Worm (Caenorhabditis elegans) whole organism, L1 larva: ENCODE measurements around the gene rars-1.
A peak's percentile ranks its signal among the peaks of the same experiment; 100 is the strongest.

Experiments
- C04F5.9 ChIP-seq: sonication (generic microtip); optimal IDR thresholded peaks from 2 replicates; lab custom pipeline; 2016; ENCODE audit warnings: missing genetic modification characterization, missing compliant biosample characterization
- C34B4.2 ChIP-seq: sonication (generic microtip); optimal IDR thresholded peaks from 2 replicates; lab custom pipeline; 2017; ENCODE audit warnings: mild to moderate bottlenecking, missing genetic modification characterization, missing compliant biosample characterization
- F16B12.6 ChIP-seq: fragments of 150-350 bp; optimal IDR thresholded peaks from 2 replicates; lab custom pipeline; 2014; ENCODE audit warnings: missing biosample characterization, missing genetic modification characterization
- Y116A8C.19 ChIP-seq: sonication (generic microtip); optimal IDR thresholded peaks from 2 replicates; lab custom pipeline; 2016; ENCODE audit warnings: missing compliant biosample characterization, missing genetic modification characterization, borderline replicate concordance
- blmp-1 ChIP-seq: fragments of 150-350 bp; optimal IDR thresholded peaks from 2 replicates; lab custom pipeline; 2014; ENCODE audit warnings: missing biosample characterization, missing genetic modification characterization
- ceh-90 ChIP-seq: sonication (generic microtip); optimal IDR thresholded peaks from 2 replicates; lab custom pipeline; 2016; ENCODE audit warnings: missing genetic modification characterization, missing compliant biosample characterization
- dpl-1 ChIP-seq, 3 experiments: fragments of 150-350 bp in 2 of 3; sonication (generic microtip) in 1 of 3; optimal IDR thresholded peaks; 2 replicates each; lab custom pipeline; 2014 to 2017; ENCODE audit warnings: missing biosample characterization in 3 of 3, missing genetic modification characterization in 3 of 3, missing genetic modification reagents in 3 of 3
- dsc-1 ChIP-seq: sonication (generic microtip); optimal IDR thresholded peaks from 2 replicates; lab custom pipeline; 2016; ENCODE audit warnings: mild to moderate bottlenecking, missing genetic modification characterization, missing compliant biosample characterization
- efl-1 ChIP-seq, 4 experiments: fragments of 150-350 bp; optimal IDR thresholded peaks in 3 of 4; peaks in 1 of 4; 1 replicate in 1 of 4; 2 replicates in 3 of 4; lab custom pipeline; 2014; ENCODE audit warnings: missing biosample characterization in 2 of 4, missing genetic modification characterization in 2 of 4, missing genetic modification reagents in 2 of 4
- egl-13 ChIP-seq: sonication (generic microtip); optimal IDR thresholded peaks from 2 replicates; lab custom pipeline; 2016; ENCODE audit warnings: missing genotype, missing genetic modification reagents, missing genetic modification characterization, missing compliant biosample characterization
- elt-2 ChIP-seq: sonication (generic microtip); optimal IDR thresholded peaks from 2 replicates; lab custom pipeline; 2016; ENCODE audit warnings: missing genetic modification characterization, mild to moderate bottlenecking, inconsistent platforms, missing compliant biosample characterization, missing genetic modification reagents
- elt-3 ChIP-seq, 6 experiments: fragments of 150-350 bp in 1 of 6; sonication (generic microtip); optimal IDR thresholded peaks; 2 replicates each; lab custom pipeline; 2017 to 2018; ENCODE audit warnings: missing biosample characterization in 6 of 6, missing genetic modification characterization in 6 of 6, inconsistent platforms in 1 of 6
- fkh-4 ChIP-seq: sonication (generic microtip); optimal IDR thresholded peaks from 2 replicates; lab custom pipeline; 2016; ENCODE audit warnings: missing compliant biosample characterization, missing genetic modification characterization, borderline replicate concordance
- fkh-8 ChIP-seq: sonication (generic microtip); optimal IDR thresholded peaks from 2 replicates; lab custom pipeline; 2016; ENCODE audit warnings: mild to moderate bottlenecking, missing genetic modification characterization, missing compliant biosample characterization
- grh-1 ChIP-seq: fragments of 200-800 bp; sonication (Bioruptor generic); IDR thresholded peaks from 2 replicates; pipeline ENCODE4 v1.3.6; 2022; ENCODE audit warnings: missing genetic modification reagents, missing genetic modification characterization, missing compliant biosample characterization
- hlh-4 ChIP-seq: sonication (generic microtip); optimal IDR thresholded peaks from 2 replicates; lab custom pipeline; 2016; ENCODE audit warnings: mild to moderate bottlenecking, missing genetic modification characterization, missing compliant biosample characterization
- irx-1 ChIP-seq: sonication (generic microtip); optimal IDR thresholded peaks from 2 replicates; lab custom pipeline; 2016; ENCODE audit warnings: missing genetic modification characterization, missing compliant biosample characterization
- isw-1 ChIP-seq: fragments of 200-800 bp; sonication (Bioruptor generic); IDR thresholded peaks from 2 replicates; pipeline ENCODE4 v1.3.6; 2022; ENCODE audit warnings: missing genetic modification characterization, missing compliant biosample characterization
- jun-1 ChIP-seq: fragments of 150-350 bp; optimal IDR thresholded peaks from 2 replicates; lab custom pipeline; 2014; ENCODE audit warnings: missing biosample characterization, missing genetic modification reagents, missing genetic modification characterization
- lin-14 ChIP-seq: fragments of 200-800 bp; sonication (Bioruptor generic); optimal IDR thresholded peaks from 2 replicates; lab custom pipeline; 2018; ENCODE audit warnings: mild to moderate bottlenecking, missing genetic modification characterization, moderate library complexity, missing compliant biosample characterization
- lin-15B ChIP-seq: fragments of 150-350 bp; sonication (generic microtip); optimal IDR thresholded peaks from 3 replicates; lab custom pipeline; 2014; ENCODE audit warnings: missing biosample characterization, missing genetic modification characterization
- lin-35 ChIP-seq, 2 experiments: fragments of 150-350 bp; optimal IDR thresholded peaks; 2 replicates each; lab custom pipeline; 2014; ENCODE audit warnings: missing biosample characterization in 2 of 2, missing genetic modification characterization in 2 of 2, missing genetic modification reagents in 2 of 2
- lir-3 ChIP-seq: sonication (generic microtip); optimal IDR thresholded peaks from 2 replicates; lab custom pipeline; 2016; ENCODE audit warnings: mild to moderate bottlenecking, missing genetic modification characterization, moderate library complexity, missing compliant biosample characterization; ENCODE audit not compliant: poor library complexity
- lsy-2 ChIP-seq, 2 experiments: fragments of 150-350 bp; optimal IDR thresholded peaks; 2 replicates each; lab custom pipeline; 2014; ENCODE audit warnings: missing biosample characterization in 2 of 2, missing genetic modification characterization in 2 of 2
- mab-9 ChIP-seq: fragments of 200-800 bp; sonication (Bioruptor generic); IDR thresholded peaks from 2 replicates; pipeline ENCODE4 v1.3.6; 2022; ENCODE audit warnings: missing genetic modification reagents, missing genetic modification characterization, missing compliant biosample characterization
- mep-1 ChIP-seq: fragments of 150-350 bp; optimal IDR thresholded peaks from 2 replicates; lab custom pipeline; 2014; ENCODE audit warnings: missing biosample characterization, missing genetic modification characterization
- nhr-19 ChIP-seq: fragments of 200-800 bp; sonication (Bioruptor generic); conservative IDR thresholded peaks from 2 replicates; pipeline ENCODE4 v1.3.6; 2022; ENCODE audit warnings: missing genetic modification characterization, missing compliant biosample characterization
- nhr-20 ChIP-seq: sonication (generic microtip); optimal IDR thresholded peaks from 2 replicates; lab custom pipeline; 2016; ENCODE audit warnings: mild to moderate bottlenecking, missing genetic modification characterization, missing compliant biosample characterization
- nhr-71 ChIP-seq: sonication (generic microtip); optimal IDR thresholded peaks from 2 replicates; lab custom pipeline; 2016; ENCODE audit warnings: mild to moderate bottlenecking, missing genetic modification characterization, moderate library complexity, missing compliant biosample characterization
- nhr-85 ChIP-seq: sonication (generic microtip); peaks from one replicate; lab custom pipeline; 2016; ENCODE audit warnings: missing genetic modification characterization, inconsistent platforms, missing compliant biosample characterization
- nhr-90 ChIP-seq: sonication (generic microtip); optimal IDR thresholded peaks from 2 replicates; lab custom pipeline; 2016; ENCODE audit warnings: mild to moderate bottlenecking, missing genetic modification characterization, missing compliant biosample characterization; ENCODE audit not compliant: poor library complexity
- pag-3 ChIP-seq: sonication (generic microtip); optimal IDR thresholded peaks from 2 replicates; lab custom pipeline; 2017; ENCODE audit warnings: missing genetic modification characterization, mild to moderate bottlenecking, missing compliant biosample characterization, antibody characterized with exemption, borderline replicate concordance; ENCODE audit not compliant: insufficient read depth
- pax-3 ChIP-seq: fragments of 200-800 bp; sonication (Bioruptor generic); optimal IDR thresholded peaks from 2 replicates; lab custom pipeline; 2018; ENCODE audit warnings: mild to moderate bottlenecking, missing genetic modification characterization, moderate library complexity, missing compliant biosample characterization
- pqm-1 ChIP-seq: sonication (generic microtip); optimal IDR thresholded peaks from 3 replicates; lab custom pipeline; 2017; ENCODE audit warnings: missing biosample characterization, missing genetic modification characterization
- rnt-1 ChIP-seq: sonication (generic microtip); optimal IDR thresholded peaks from 2 replicates; lab custom pipeline; 2016; ENCODE audit warnings: mild to moderate bottlenecking, missing genetic modification characterization, moderate library complexity, missing compliant biosample characterization
- skn-1 ChIP-seq: fragments of 150-350 bp; optimal IDR thresholded peaks from 2 replicates; lab custom pipeline; 2014; ENCODE audit warnings: missing biosample characterization, missing genetic modification characterization
- snpc-4 ChIP-seq: fragments of 150-350 bp; optimal IDR thresholded peaks from 2 replicates; lab custom pipeline; 2014; ENCODE audit warnings: missing biosample characterization, missing genetic modification characterization
- snu-23 ChIP-seq: sonication (generic microtip); optimal IDR thresholded peaks from 2 replicates; lab custom pipeline; 2016; ENCODE audit warnings: missing genetic modification characterization, missing compliant biosample characterization
- sox-4 ChIP-seq: sonication (generic microtip); optimal IDR thresholded peaks from 2 replicates; lab custom pipeline; 2016; ENCODE audit warnings: missing genetic modification characterization, missing compliant biosample characterization
- swsn-7 ChIP-seq: sonication (generic microtip); optimal IDR thresholded peaks from 2 replicates; lab custom pipeline; 2016; ENCODE audit warnings: missing genetic modification characterization, missing compliant biosample characterization
- tlp-1 ChIP-seq: fragments of 150-350 bp; optimal IDR thresholded peaks from 2 replicates; lab custom pipeline; 2014; ENCODE audit warnings: missing biosample characterization, missing genetic modification characterization
- unc-130 ChIP-seq: fragments of 150-350 bp; optimal IDR thresholded peaks from 2 replicates; lab custom pipeline; 2017; ENCODE audit warnings: missing biosample characterization, missing genetic modification characterization, inconsistent platforms
- unc-30 ChIP-seq: sonication (generic microtip); optimal IDR thresholded peaks from 2 replicates; lab custom pipeline; 2017; ENCODE audit warnings: missing biosample characterization, missing genetic modification characterization
- unc-86 ChIP-seq: sonication (generic microtip); optimal IDR thresholded peaks from 2 replicates; lab custom pipeline; 2016; ENCODE audit warnings: missing genetic modification characterization, missing compliant biosample characterization
- unc-98 ChIP-seq: fragments of 200-800 bp; sonication (Bioruptor generic); IDR thresholded peaks from 2 replicates; pipeline ENCODE4 v1.3.6; 2022; ENCODE audit warnings: missing genetic modification characterization, missing compliant biosample characterization
- vab-15 ChIP-seq: sonication (generic microtip); optimal IDR thresholded peaks from 2 replicates; lab custom pipeline; 2017; ENCODE audit warnings: missing genotype, mild to moderate bottlenecking, missing genetic modification characterization, missing compliant biosample characterization
- zip-4 ChIP-seq: fragments of 200-800 bp; sonication (Bioruptor generic); optimal IDR thresholded peaks from 2 replicates; lab custom pipeline; 2018; ENCODE audit warnings: mild to moderate bottlenecking, missing genetic modification characterization, moderate library complexity, missing compliant biosample characterization
- ztf-11 ChIP-seq, 2 experiments: sonication (generic microtip); optimal IDR thresholded peaks; 2 replicates each; lab custom pipeline; 2016 to 2017; ENCODE audit warnings: missing genetic modification characterization in 2 of 2, missing biosample characterization in 1 of 2, missing compliant biosample characterization in 1 of 2

Gene rars-1

DNA sequence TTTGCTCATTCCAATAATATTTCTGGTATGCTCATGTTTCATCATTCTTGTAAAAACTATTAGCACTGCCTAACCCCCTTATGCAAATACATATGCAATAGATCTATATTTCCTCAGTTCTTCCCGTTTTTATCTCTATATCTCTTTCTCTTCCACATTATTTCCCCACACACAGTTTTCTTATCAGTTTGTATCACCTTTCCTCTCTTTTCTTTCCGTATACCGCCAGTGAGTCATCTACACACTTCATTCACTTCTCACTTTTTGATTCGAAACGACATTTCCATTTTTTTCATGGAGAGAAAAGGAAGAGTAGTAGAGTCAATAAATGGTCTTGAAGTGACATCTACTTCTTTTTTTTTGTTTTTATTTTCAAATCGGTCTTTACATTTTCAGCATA is 10.6 kb downstream of the rars-1 start:
- TF ChIP-seq jun-1 (tag; lab: Kevin White, UChicago) = no peak
- no peak for TF ChIP-seq unc-30
- TF ChIP-seq pag-3 (tag; lab: Kevin White, UChicago) = no peak
- TF ChIP-seq lin-14 (GFP tag; lab: Kevin White, UChicago) = peak; percentile 16
- TF ChIP-seq tlp-1 = no peak
- TF ChIP-seq nhr-90 = no peak
- TF ChIP-seq mab-9 (GFP tag; lab: Robert Waterston, UW) = no peak
- TF ChIP-seq elt-3 (tag; optimal IDR thresholded peaks at IDR 0.05; lab: Kevin White, UChicago) = peak in 1 of 6 experiments; percentile 51
- no peak for TF ChIP-seq zip-4 (GFP tag; lab: Kevin White, UChicago)
- no peak for TF ChIP-seq mep-1 (tag; lab: Kevin White, UChicago)
- TF ChIP-seq F16B12.6 = no peak
- peak; percentile 63 for TF ChIP-seq blmp-1 (tag; lab: Kevin White, UChicago)
- TF ChIP-seq snpc-4 (tag; lab: Kevin White, UChicago) = no peak
- TF ChIP-seq nhr-85 (tag; lab: Kevin White, UChicago) = peak; percentile 8
- TF ChIP-seq C34B4.2 (tag; lab: Kevin White, UChicago) = no peak
- TF ChIP-seq lin-35 (GFP tag; optimal IDR thresholded peaks at IDR 0.05; lab: Kevin White, UChicago) = no peak
- TF ChIP-seq elt-2 (tag; lab: Kevin White, UChicago) = peak; percentile 32

DNA sequence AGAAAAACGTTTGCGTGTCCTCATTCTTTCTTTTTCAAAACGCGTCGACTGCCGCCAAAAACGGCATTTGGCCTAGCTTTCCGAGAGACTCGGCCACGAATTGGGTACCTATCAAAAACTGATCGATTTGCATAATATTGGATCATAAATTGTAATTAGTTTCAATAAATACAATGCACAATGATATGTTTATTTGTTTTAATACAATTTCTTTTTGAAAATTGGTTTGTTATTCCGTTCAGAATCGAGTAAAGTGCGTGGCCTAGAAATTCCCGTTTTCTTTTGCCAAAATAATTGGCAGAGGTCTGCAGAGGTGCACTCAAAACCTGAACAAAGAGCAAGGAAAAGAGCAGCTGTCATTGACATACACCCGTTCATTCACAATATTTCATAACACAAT is 11.6 kb downstream of the rars-1 start, which contains the start of gene F26F4.8:
F26F4.8 (minus strand) TSS at position 69 of the 400 bp plus-strand sequence.
- peak; percentile 59 for TF ChIP-seq rnt-1 (tag; lab: Kevin White, UChicago)
- no peak for TF ChIP-seq pqm-1 (tag; lab: Kevin White, UChicago)
- peak; percentile 73 for TF ChIP-seq pag-3 (tag; lab: Kevin White, UChicago)
- TF ChIP-seq efl-1 (optimal IDR thresholded peaks at IDR 0.05; lab: Kevin White, UChicago) = peak; percentile 61 to 76
- TF ChIP-seq efl-1 (GFP tag; optimal IDR thresholded peaks at IDR 0.05 in 1 of 2; lab: Kevin White, UChicago) = peak; percentile 84 to 98
- peak; percentile 35 to 51 for TF ChIP-seq lsy-2 (tag; optimal IDR thresholded peaks at IDR 0.05; lab: Kevin White, UChicago)
- peak; percentile 53 for TF ChIP-seq dsc-1
- peak; percentile 69 for TF ChIP-seq nhr-85 (tag; lab: Kevin White, UChicago)
- no peak for TF ChIP-seq skn-1 (tag; lab: Kevin White, UChicago)
- TF ChIP-seq unc-86 (tag; lab: Kevin White, UChicago) = peak; percentile 26
- TF ChIP-seq nhr-19 (GFP tag; lab: Robert Waterston, UW) = no peak
- TF ChIP-seq irx-1 (tag; lab: Kevin White, UChicago) = peak; percentile 88
- TF ChIP-seq fkh-4 (tag; lab: Kevin White, UChicago) = peak; percentile 88
- peak; percentile 57 for TF ChIP-seq fkh-8 (tag; lab: Kevin White, UChicago)
- TF ChIP-seq Y116A8C.19 (tag; lab: Kevin White, UChicago) = peak; percentile 5
- peak; percentile 26 for TF ChIP-seq snu-23 (GFP tag; lab: Kevin White, UChicago)
- peak; percentile 82 for TF ChIP-seq lir-3 (tag; lab: Kevin White, UChicago)
- no peak for TF ChIP-seq grh-1 (GFP tag; lab: Robert Waterston, UW)
- no peak for TF ChIP-seq unc-130 (tag; lab: Kevin White, UChicago)
- TF ChIP-seq mab-9 (GFP tag; lab: Robert Waterston, UW) = no peak
- peak; percentile 30 for TF ChIP-seq lin-15B (tag; lab: Kevin White, UChicago)
- TF ChIP-seq C04F5.9 (tag; lab: Kevin White, UChicago) = peak; percentile 59
- peak; percentile 37 for TF ChIP-seq isw-1
- peak; percentile 16 for TF ChIP-seq snpc-4 (tag; lab: Kevin White, UChicago)
- peak; percentile 77 to 83 for TF ChIP-seq lin-35 (GFP tag; optimal IDR thresholded peaks at IDR 0.05; lab: Kevin White, UChicago)
- TF ChIP-seq unc-98 = peak; percentile 65
- peak; percentile 61 for TF ChIP-seq egl-13 (tag; lab: Kevin White, UChicago)
- TF ChIP-seq swsn-7 (tag; lab: Kevin White, UChicago) = peak; percentile 19
- peak; percentile 69 for TF ChIP-seq pax-3 (tag; lab: Kevin White, UChicago)
- TF ChIP-seq lin-14 (GFP tag; lab: Kevin White, UChicago) = peak; percentile 64
- no peak for TF ChIP-seq vab-15 (tag; lab: Kevin White, UChicago)
- TF ChIP-seq hlh-4 (tag; lab: Kevin White, UChicago) = no peak
- TF ChIP-seq dpl-1 (GFP tag; optimal IDR thresholded peaks at IDR 0.05; lab: Kevin White, UChicago) = peak; percentile 52 to 84 (median 73)
- TF ChIP-seq ceh-90 = peak; percentile 94
- TF ChIP-seq ztf-11 (tag; optimal IDR thresholded peaks at IDR 0.05; lab: Kevin White, UChicago) = peak in 1 of 2 experiments; percentile 68
- TF ChIP-seq nhr-90 = peak; percentile 63
- TF ChIP-seq nhr-20 (tag; lab: Kevin White, UChicago) = peak; percentile 46
- no peak for TF ChIP-seq elt-2 (tag; lab: Kevin White, UChicago)
- peak; percentile 68 for TF ChIP-seq nhr-71
- peak; percentile 46 for TF ChIP-seq sox-4 (tag; lab: Kevin White, UChicago)
